Worm (Caenorhabditis elegans): Measurements from ENCODE around the gene pes-8.

Gene pes-8

ce11 chrX:9296591-9296990 lies 45.0 kb downstream of the pes-8 start, which contains the start of gene gly-13 (continued):
- TF ChIP-seq Y116A8C.19 (tag; optimal IDR thresholded peaks at IDR 0.05; ENCODE audit: borderline replicate concordance) (no peak), ztf-11 (tag; optimal IDR thresholded peaks at IDR 0.05) (no peak), egl-13 (tag; optimal IDR thresholded peaks at IDR 0.05) (no peak), nhr-85 (tag) (peak; percentile 48), ceh-88 (GFP tag; IDR thresholded peaks at IDR 0.05) (no peak), fkh-4 (tag; optimal IDR thresholded peaks at IDR 0.05; ENCODE audit: borderline replicate concordance) (no peak), jun-1 (tag; optimal IDR thresholded peaks at IDR 0.05) (no peak), snu-23 (GFP tag; optimal IDR thresholded peaks at IDR 0.05) (peak; percentile 51), zag-1 (tag; optimal IDR thresholded peaks at IDR 0.05) (no peak), hlh-17 (GFP tag; optimal IDR thresholded peaks at IDR 0.05; ENCODE audit: borderline replicate concordance) (no peak), C16A3.4 (tag; optimal IDR thresholded peaks at IDR 0.05) (peak; percentile 34), nhr-11 (tag; optimal IDR thresholded peaks at IDR 0.05) (no peak), hpl-2 (GFP tag; optimal IDR thresholded peaks at IDR 0.05) (no peak), ceh-82 (tag; optimal IDR thresholded peaks at IDR 0.05) (no peak), aha-1 (tag; optimal IDR thresholded peaks at IDR 0.05) (no peak), aly-2 (tag; optimal IDR thresholded peaks at IDR 0.05) (no peak), alr-1 (tag; optimal IDR thresholded peaks at IDR 0.05; ENCODE audit: borderline replicate concordance) (no peak), sptf-1 (tag; optimal IDR thresholded peaks at IDR 0.05) (no peak), sox-4 (tag; optimal IDR thresholded peaks at IDR 0.05) (no peak), snpc-4 (tag; optimal IDR thresholded peaks at IDR 0.05) (no peak), egl-27 (tag; optimal IDR thresholded peaks at IDR 0.05) (no peak), nhr-19 (GFP tag; conservative IDR thresholded peaks at IDR 0.05) (no peak; the same call in 1 of the 2 replicates), nhr-76 (tag; optimal IDR thresholded peaks at IDR 0.05) (no peak), tlp-1 (tag; optimal IDR thresholded peaks at IDR 0.05) (no peak), mdl-1 (tag; optimal IDR thresholded peaks at IDR 0.05) (peak in 1 of 2 experiments; percentile 49), vab-15 (tag; optimal IDR thresholded peaks at IDR 0.05) (no peak), nhr-77 (tag; optimal IDR thresholded peaks at IDR 0.05) (no peak), swsn-7 (tag; optimal IDR thresholded peaks at IDR 0.05) (peak; percentile 33), efl-1 (optimal IDR thresholded peaks at IDR 0.05) (no peak), efl-1 (GFP tag; optimal IDR thresholded peaks at IDR 0.05 in 1 of 2) (peak in 1 of 2 experiments; percentile 57), rnt-1 (tag; optimal IDR thresholded peaks at IDR 0.05) (peak; percentile 60), lir-3 (tag; optimal IDR thresholded peaks at IDR 0.05; ENCODE audit: poor library complexity) (no peak), zip-4 (GFP tag; optimal IDR thresholded peaks at IDR 0.05) (no peak), grh-1 (GFP tag; IDR thresholded peaks at IDR 0.05) (no peak)

- TF ChIP-seq lin-14 (GFP tag; optimal IDR thresholded peaks at IDR 0.05) = peak; percentile 5
- no peak for TF ChIP-seq lin-13 (GFP tag; optimal IDR thresholded peaks at IDR 0.05)
- no peak for TF ChIP-seq pqm-1 (tag; optimal IDR thresholded peaks at IDR 0.05)
- no peak for TF ChIP-seq irx-1 (tag; optimal IDR thresholded peaks at IDR 0.05)
- TF ChIP-seq efl-1 (optimal IDR thresholded peaks at IDR 0.05) = no peak
- TF ChIP-seq efl-1 (GFP tag; optimal IDR thresholded peaks at IDR 0.05 in 1 of 2) = peak in 1 of 2 experiments; percentile 36
- TF ChIP-seq lsy-2 (tag; optimal IDR thresholded peaks at IDR 0.05) = no peak
- peak; percentile 77 for TF ChIP-seq nhr-85 (tag)
- no peak for TF ChIP-seq nhr-90 (tag; optimal IDR thresholded peaks at IDR 0.05; ENCODE audit: poor library complexity)
These were observed 46.2 kb downstream of the pes-8 start, which contains the start of gene B0416.7 for ce11 chrX:9297834-9298233. Gene B0416.7, minus strand, starts transcription at chrX:9297934.

ce11 chrX:9298846-9299245 lies 47.3 kb downstream of the pes-8 start, which contains the start of gene B0416.2:
Gene B0416.2, plus strand, starts transcription at chrX:9299146.
- TF ChIP-seq blmp-1 (tag; optimal IDR thresholded peaks at IDR 0.05) (no peak), elt-2 (tag; optimal IDR thresholded peaks at IDR 0.05) (no peak), zag-1 (tag; optimal IDR thresholded peaks at IDR 0.05) (no peak), nhr-12 (tag; optimal IDR thresholded peaks at IDR 0.05) (no peak), fkh-4 (tag; optimal IDR thresholded peaks at IDR 0.05; ENCODE audit: borderline replicate concordance) (no peak), ceh-82 (tag; optimal IDR thresholded peaks at IDR 0.05) (no peak), xbp-1 (tag; optimal IDR thresholded peaks at IDR 0.05) (no peak), C34B4.2 (tag; optimal IDR thresholded peaks at IDR 0.05) (no peak), nhr-20 (tag; optimal IDR thresholded peaks at IDR 0.05) (no peak), tlp-1 (tag; optimal IDR thresholded peaks at IDR 0.05) (no peak), hlh-4 (tag; optimal IDR thresholded peaks at IDR 0.05) (no peak), elt-3 (tag; optimal IDR thresholded peaks at IDR 0.05) (no peak), ces-1 (GFP tag; optimal IDR thresholded peaks at IDR 0.05) (no peak), aha-1 (tag; optimal IDR thresholded peaks at IDR 0.05) (no peak), grh-1 (GFP tag; IDR thresholded peaks at IDR 0.05) (no peak)

Data from whole organism, L1 larva.